Worm (Caenorhabditis elegans) whole organism, dauer: Measurements from ENCODE around the gene srh-231.

Experiments
- unc-62 ChIP-seq: sonication (generic microtip); optimal IDR thresholded peaks from 2 replicates; lab custom pipeline; 2017; ENCODE audit warnings: missing biosample characterization, missing genetic modification reagents, missing genetic modification characterization

srh-231 gene

ce11 chrV:7352186-7353053, at the start of gene srh-231, which contains the start of gene srh-275:
TSS of gene srh-231 (minus strand) at chrV:7352236.
TSS of gene srh-275 (plus strand) at chrV:7353003.
- TF ChIP-seq unc-62 (GFP tag; lab: Kevin White, UChicago), result no peak

- TF ChIP-seq unc-62 (GFP tag; lab: Kevin White, UChicago), result no peak
Measured at ce11 chrV:7400588-7400987, 48.6 kb upstream of the srh-231 start, which contains the start of gene srx-60. TSS of gene srx-60 (plus strand) at chrV:7400888.

- TF ChIP-seq unc-62 (GFP tag; lab: Kevin White, UChicago), result no peak
Measured at ce11 chrV:7400095-7400494, 48.1 kb upstream of the srh-231 start, which contains the start of gene cnc-9. TSS of gene cnc-9 (minus strand) at chrV:7400195.

ce11 chrV:7399202-7399601, 47.2 kb upstream of the srh-231 start, which contains the start of gene gst-41:
TSS of gene gst-41 (minus strand) at chrV:7399302.
- no peak for TF ChIP-seq unc-62 (GFP tag; lab: Kevin White, UChicago)

- TF ChIP-seq unc-62 (GFP tag; lab: Kevin White, UChicago), result no peak
Measured at ce11 chrV:7395359-7395758, 43.3 kb upstream of the srh-231 start, which contains the start of gene srx-9. TSS of gene srx-9 (minus strand) at chrV:7395459.

- TF ChIP-seq unc-62 (GFP tag; lab: Kevin White, UChicago), result no peak
Measured at ce11 chrV:7391933-7392332, 39.9 kb upstream of the srh-231 start, which contains the start of gene fbxa-105. TSS of gene fbxa-105 (minus strand) at chrV:7392029.

ce11 chrV:7389771-7390170, 37.7 kb upstream of the srh-231 start, which contains the start of gene C02H6.1:
TSS of gene C02H6.1 (minus strand) at chrV:7389871.
- TF ChIP-seq unc-62 (GFP tag; lab: Kevin White, UChicago), result no peak

- TF ChIP-seq unc-62 (GFP tag; lab: Kevin White, UChicago), result no peak
Measured at ce11 chrV:7387755-7388154, 35.7 kb upstream of the srh-231 start, which contains the start of gene C02H6.3. TSS of gene C02H6.3 (minus strand) at chrV:7387855.

ce11 chrV:7386052-7386573, 34.1 kb upstream of the srh-231 start, which contains the start of gene srp-6:
TSS of gene srp-6 (minus strand) at chrV:7386102.
- TF ChIP-seq unc-62 (GFP tag; lab: Kevin White, UChicago), result no peak

- no peak for TF ChIP-seq unc-62 (GFP tag; lab: Kevin White, UChicago)
Measured at ce11 chrV:7381008-7381407, 29.0 kb upstream of the srh-231 start, which contains the start of gene C03G6.17. TSS of gene C03G6.17 (minus strand) at chrV:7381108.

ce11 chrV:7379384-7379783, 27.3 kb upstream of the srh-231 start, which contains the start of gene srsx-24:
TSS of gene srsx-24 (minus strand) at chrV:7379484.
- no peak for TF ChIP-seq unc-62 (GFP tag; lab: Kevin White, UChicago)

ce11 chrV:7374090-7374489, 22.1 kb upstream of the srh-231 start, which contains the start of gene srx-56:
TSS of gene srx-56 (plus strand) at chrV:7374390.
- no peak for TF ChIP-seq unc-62 (GFP tag; lab: Kevin White, UChicago)

- no peak for TF ChIP-seq unc-62 (GFP tag; lab: Kevin White, UChicago)
Measured at ce11 chrV:7369578-7369977, 17.5 kb upstream of the srh-231 start, which contains the start of gene srj-14. TSS of gene srj-14 (plus strand) at chrV:7369708.

ce11 chrV:7364951-7365350, 12.9 kb upstream of the srh-231 start, which contains the start of gene exc-13:
TSS of gene exc-13 (plus strand) at chrV:7365251.
- TF ChIP-seq unc-62 (GFP tag; lab: Kevin White, UChicago), result no peak

- no peak for TF ChIP-seq unc-62 (GFP tag; lab: Kevin White, UChicago)
Measured at ce11 chrV:7364059-7364458, 12.0 kb upstream of the srh-231 start, which contains the start of gene cyp-35A2. TSS of gene cyp-35A2 (minus strand) at chrV:7364182.

ce11 chrV:7361673-7362072, 9.6 kb upstream of the srh-231 start, which contains the start of gene cyp-35A1:
TSS of gene cyp-35A1 (minus strand) at chrV:7361773.
- TF ChIP-seq unc-62 (GFP tag; lab: Kevin White, UChicago), result no peak
